Worm (Caenorhabditis elegans) whole organism, early embryonic: ENCODE data around the gene K08E7.6.

Experiments used
- B0310.2 ChIP-seq: sonication (generic microtip); optimal IDR thresholded peaks from 2 replicates; lab custom pipeline; 2016; ENCODE audit warnings: mild to moderate bottlenecking, missing genetic modification characterization, missing compliant biosample characterization
- ama-1 ChIP-seq: fragments of 150-350 bp; optimal IDR thresholded peaks from 2 replicates; lab custom pipeline; 2014
- ceh-13 ChIP-seq: fragments of 200-800 bp; sonication (Bioruptor generic); optimal IDR thresholded peaks from 2 replicates; lab custom pipeline; 2018; ENCODE audit warnings: mild to moderate bottlenecking, missing genetic modification characterization, missing compliant biosample characterization
- ets-7 ChIP-seq: sonication (generic microtip); optimal IDR thresholded peaks from 2 replicates; lab custom pipeline; 2016; ENCODE audit warnings: missing genotype, missing genetic modification characterization, missing compliant biosample characterization
- hmg-4 ChIP-seq: fragments of 200-800 bp; sonication (Bioruptor generic); optimal IDR thresholded peaks from 2 replicates; lab custom pipeline; 2018; ENCODE audit warnings: mild to moderate bottlenecking, missing genetic modification characterization, missing compliant biosample characterization

DNA sequence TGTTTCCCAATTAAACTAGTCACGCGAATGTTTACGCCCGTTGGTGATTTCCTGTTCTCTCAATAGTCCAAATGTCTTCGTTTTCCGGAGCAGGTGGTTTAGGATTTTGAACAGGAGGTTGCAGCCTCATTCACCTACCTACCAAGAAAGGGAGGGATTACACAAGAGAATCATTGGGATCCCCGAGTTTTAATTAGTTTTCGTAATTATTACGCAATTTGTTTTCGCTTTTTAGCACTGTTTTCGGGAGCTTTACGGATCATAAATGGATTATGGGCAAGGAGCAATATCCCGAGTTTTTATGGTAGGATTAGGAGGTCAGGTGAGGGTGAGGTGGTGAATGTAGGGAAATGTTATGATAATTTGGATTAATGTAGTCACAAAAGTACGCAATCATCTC is 35.0 kb downstream of the K08E7.6 start:
- no peak for TF ChIP-seq B0310.2 (tag; lab: Kevin White, UChicago)
- TF ChIP-seq ama-1, result peak; percentile 71
- no peak for TF ChIP-seq ets-7 (tag; lab: Kevin White, UChicago)
- no peak for TF ChIP-seq ceh-13 (GFP tag; lab: Kevin White, UChicago)
- peak; percentile 47 for TF ChIP-seq hmg-4
